Worm (Caenorhabditis elegans) whole organism, L3 larva: Measurements from ENCODE around the gene ttc-7.

ENCODE experiments used
- ZK546.5 ChIP-seq: sonication (generic microtip); optimal IDR thresholded peaks from 2 replicates; lab custom pipeline; 2017; ENCODE audit warnings: missing biosample characterization, missing genetic modification characterization
- nhr-77 ChIP-seq: fragments of 150-350 bp; optimal IDR thresholded peaks from 2 replicates; lab custom pipeline; 2014; ENCODE audit warnings: missing biosample characterization, missing genetic modification characterization
- zag-1 ChIP-seq: fragments of 150-350 bp; optimal IDR thresholded peaks from 2 replicates; lab custom pipeline; 2014; ENCODE audit warnings: missing biosample characterization, missing genetic modification characterization

DNA sequence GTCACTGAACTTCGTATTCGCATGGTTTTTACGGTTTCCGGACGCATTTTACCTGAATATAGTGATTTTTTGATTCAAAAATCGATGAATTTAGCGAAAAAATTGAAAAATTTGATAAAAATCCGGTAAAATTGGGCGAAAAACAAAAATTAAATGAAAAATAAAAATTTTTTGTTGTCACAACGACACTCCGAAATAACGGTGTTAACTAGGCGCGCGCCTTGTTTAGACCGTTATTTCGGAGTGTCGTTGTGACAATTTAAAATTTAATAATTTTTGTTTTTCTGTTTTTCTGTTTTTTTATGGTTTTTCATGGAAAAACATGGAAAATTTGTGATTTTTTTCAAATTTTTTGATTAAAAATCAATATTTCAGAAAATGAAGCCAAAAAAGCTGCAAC is 45.4 kb downstream of the ttc-7 start, which contains the start of the genes B0524.6 and pqn-41:
- no peak for TF ChIP-seq nhr-77
- no peak for TF ChIP-seq ZK546.5 (tag; lab: Kevin White, UChicago)
- TF ChIP-seq zag-1 (tag; lab: Kevin White, UChicago), result no peak
